Fruit fly (Drosophila melanogaster) whole organism, embryonic: ENCODE data around the gene CG13377.
A peak's percentile ranks its signal among the peaks of the same experiment; 100 is the strongest.

Source experiments
- Ada2b ChIP-seq: fragments of 200-800 bp; sonication (Bioruptor generic); IDR thresholded peaks from 2 replicates; pipeline ENCODE4 v1.3.6; 2022; ENCODE audit warnings: missing biosample characterization, missing genetic modification characterization
- Antp ChIP-seq: fragments of 200-800 bp; sonication (Bioruptor generic); optimal IDR thresholded peaks from 3 replicates; lab custom pipeline; 2016; ENCODE audit warnings: missing biosample characterization, missing genetic modification characterization
- CG10267 ChIP-seq: fragments of 200-800 bp; sonication (Bioruptor generic); optimal IDR thresholded peaks from 2 replicates; lab custom pipeline; 2018; ENCODE audit warnings: missing biosample characterization, mild to moderate bottlenecking, missing genetic modification characterization, moderate library complexity
- CG10979 ChIP-seq: fragments of 200-800 bp; sonication (Bioruptor generic); optimal IDR thresholded peaks from 2 replicates; lab custom pipeline; 2018; ENCODE audit warnings: missing biosample characterization, mild to moderate bottlenecking, missing genetic modification characterization, moderate library complexity
- CG11085 ChIP-seq: fragments of 200-800 bp; sonication (Bioruptor generic); IDR thresholded peaks from 2 replicates; pipeline ENCODE4 v1.3.6; 2022; ENCODE audit warnings: missing biosample characterization, missing genetic modification characterization
- CG13775 ChIP-seq: fragments of 200-800 bp; sonication (Bioruptor generic); optimal IDR thresholded peaks from 3 replicates; lab custom pipeline; 2017; ENCODE audit warnings: missing biosample characterization, mild to moderate bottlenecking, missing genetic modification characterization
- CG15514 ChIP-seq: fragments of 200-800 bp; sonication (Bioruptor generic); optimal IDR thresholded peaks from 3 replicates; lab custom pipeline; 2017; ENCODE audit warnings: missing biosample characterization, missing genetic modification characterization, mild to moderate bottlenecking, moderate library complexity, missing genetic modification reagents
- CG15601 ChIP-seq: fragments of 200-800 bp; sonication (Bioruptor generic); optimal IDR thresholded peaks from 3 replicates; lab custom pipeline; 2019; ENCODE audit warnings: missing biosample characterization, mild to moderate bottlenecking, missing genetic modification characterization, moderate library complexity
- CG17568 ChIP-seq: fragments of 200-800 bp; sonication (Bioruptor generic); optimal IDR thresholded peaks from 2 replicates; lab custom pipeline; 2018; ENCODE audit warnings: missing biosample characterization, mild to moderate bottlenecking, missing genetic modification characterization, moderate library complexity
- CG18262 ChIP-seq: fragments of 200-800 bp; optimal IDR thresholded peaks from 3 replicates; lab custom pipeline; 2019; ENCODE audit warnings: missing biosample characterization, mild to moderate bottlenecking, missing genetic modification characterization, moderate library complexity
- CG2678 ChIP-seq: fragments of 200-800 bp; sonication (Bioruptor generic); optimal IDR thresholded peaks from 3 replicates; lab custom pipeline; 2019; ENCODE audit warnings: missing biosample characterization, mild to moderate bottlenecking, missing genetic modification characterization, moderate library complexity
- CG30403 ChIP-seq: fragments of 200-800 bp; sonication (Bioruptor generic); optimal IDR thresholded peaks from 3 replicates; lab custom pipeline; 2016; ENCODE audit warnings: missing biosample characterization, missing genetic modification characterization
- CG33557 ChIP-seq: fragments of 200-800 bp; sonication (Bioruptor generic); optimal IDR thresholded peaks from 2 replicates; lab custom pipeline; 2019; ENCODE audit warnings: missing biosample characterization, mild to moderate bottlenecking, missing genetic modification characterization, moderate library complexity
- CG34422 ChIP-seq: fragments of 200-800 bp; sonication (Bioruptor generic); IDR thresholded peaks from 3 replicates; pipeline ENCODE4 v1.3.6; 2022; ENCODE audit warnings: missing biosample characterization, missing genetic modification characterization
- CG4820 ChIP-seq: fragments of 200-800 bp; sonication (Bioruptor generic); optimal IDR thresholded peaks from 3 replicates; lab custom pipeline; 2016; ENCODE audit warnings: missing biosample characterization, missing genetic modification characterization
- CG8924 ChIP-seq: fragments of 200-800 bp; optimal IDR thresholded peaks from 3 replicates; lab custom pipeline; 2019; ENCODE audit warnings: missing biosample characterization, mild to moderate bottlenecking, missing genetic modification characterization, moderate library complexity
- D19A ChIP-seq: fragments of 200-800 bp; optimal IDR thresholded peaks from 3 replicates; lab custom pipeline; 2019; ENCODE audit warnings: missing biosample characterization, mild to moderate bottlenecking, missing genetic modification characterization, moderate library complexity
- Dbx ChIP-seq: fragments of 200-800 bp; sonication (Bioruptor generic); IDR thresholded peaks from 3 replicates; pipeline ENCODE4 v1.3.6; 2022; ENCODE audit warnings: missing biosample characterization, missing genetic modification characterization
- Drgx ChIP-seq: fragments of 200-800 bp; sonication (Bioruptor generic); IDR thresholded peaks from 2 replicates; pipeline ENCODE4 v1.3.6; 2022; ENCODE audit warnings: missing biosample characterization, missing genetic modification characterization
- Fer1 ChIP-seq: fragments of 200-800 bp; sonication (Bioruptor generic); optimal IDR thresholded peaks from 2 replicates; lab custom pipeline; 2017; ENCODE audit warnings: missing biosample characterization, mild to moderate bottlenecking, missing genetic modification characterization
- Fer3 ChIP-seq: fragments of 200-800 bp; sonication (Bioruptor generic); optimal IDR thresholded peaks from 2 replicates; lab custom pipeline; 2018; ENCODE audit warnings: missing biosample characterization, mild to moderate bottlenecking, missing genetic modification characterization, moderate library complexity
- GATAe ChIP-seq: fragments of 200-800 bp; sonication (Bioruptor generic); conservative IDR thresholded peaks from 2 replicates; pipeline ENCODE4 v1.3.6; 2022; ENCODE audit warnings: missing biosample characterization, missing genetic modification characterization
- HLH3B ChIP-seq: fragments of 200-800 bp; sonication (Bioruptor generic); IDR thresholded peaks from 2 replicates; pipeline ENCODE4 v1.3.6; 2022; ENCODE audit warnings: missing biosample characterization, missing genetic modification characterization
- HmgD ChIP-seq: fragments of 200-800 bp; sonication (Bioruptor generic); optimal IDR thresholded peaks from 3 replicates; lab custom pipeline; 2016; ENCODE audit warnings: missing biosample characterization, missing genetic modification characterization
- Hsf ChIP-seq: fragments of 200-800 bp; sonication (Bioruptor generic); optimal IDR thresholded peaks from 3 replicates; lab custom pipeline; 2016; ENCODE audit warnings: missing biosample characterization, missing genetic modification characterization
- MTF-1 ChIP-seq: fragments of 200-800 bp; sonication (Bioruptor generic); optimal IDR thresholded peaks from 2 replicates; lab custom pipeline; 2018; ENCODE audit warnings: missing biosample characterization, mild to moderate bottlenecking, missing genetic modification characterization, borderline replicate concordance
- Max ChIP-seq: fragments of 200-800 bp; sonication (Bioruptor generic); optimal IDR thresholded peaks from 2 replicates; lab custom pipeline; 2016; ENCODE audit warnings: missing biosample characterization, mild to moderate bottlenecking, missing genetic modification characterization
- Oaz ChIP-seq: fragments of 200-800 bp; sonication (Bioruptor generic); IDR thresholded peaks from 2 replicates; pipeline ENCODE4 v1.3.6; 2022; ENCODE audit warnings: missing biosample characterization, missing genetic modification characterization
- Opbp ChIP-seq: fragments of 200-800 bp; sonication (Bioruptor generic); IDR thresholded peaks from 3 replicates; pipeline ENCODE4 v1.3.6; 2022; ENCODE audit warnings: missing biosample characterization, missing genetic modification characterization; ENCODE audit not compliant: partially characterized antibody
- Optix ChIP-seq: fragments of 200-800 bp; sonication (Bioruptor generic); IDR thresholded peaks from 3 replicates; pipeline ENCODE4 v1.3.6; 2022; ENCODE audit warnings: missing biosample characterization, missing genetic modification characterization
- Ravus ChIP-seq: fragments of 200-800 bp; sonication (Bioruptor generic); IDR thresholded peaks from 2 replicates; pipeline ENCODE4 v1.3.6; 2022; ENCODE audit warnings: missing biosample characterization, missing genetic modification characterization
- Taf1 ChIP-seq: fragments of 200-800 bp; sonication (Bioruptor generic); IDR thresholded peaks from 2 replicates; pipeline ENCODE4 v1.3.6; 2022; ENCODE audit warnings: missing biosample characterization, missing genetic modification characterization
- Usf ChIP-seq: fragments of 200-800 bp; sonication (Bioruptor generic); optimal IDR thresholded peaks from 2 replicates; lab custom pipeline; 2017; ENCODE audit warnings: missing genotype, missing biosample characterization, missing genetic modification characterization
- Xbp1 ChIP-seq: fragments of 200-800 bp; sonication (Bioruptor generic); optimal IDR thresholded peaks from 3 replicates; lab custom pipeline; 2016; ENCODE audit warnings: missing biosample characterization, mild to moderate bottlenecking, missing genetic modification characterization
- Xrp1 ChIP-seq: fragments of 200-800 bp; sonication (Bioruptor generic); IDR thresholded peaks from 2 replicates; pipeline ENCODE4 v1.3.6; 2022; ENCODE audit warnings: missing biosample characterization, missing genetic modification characterization
- abd-A ChIP-seq: fragments of 200-800 bp; sonication (Bioruptor generic); optimal IDR thresholded peaks from 3 replicates; lab custom pipeline; 2019; ENCODE audit warnings: missing biosample characterization, mild to moderate bottlenecking, missing genetic modification characterization, moderate library complexity
- az2 ChIP-seq: fragments of 200-800 bp; sonication (Bioruptor generic); optimal IDR thresholded peaks from 3 replicates; lab custom pipeline; 2016; ENCODE audit warnings: missing biosample characterization, missing genetic modification characterization
- ci ChIP-seq: fragments of 200-800 bp; sonication (Bioruptor generic); IDR thresholded peaks from 3 replicates; pipeline ENCODE4 v1.3.6; 2022; ENCODE audit warnings: missing biosample characterization, missing genetic modification characterization
- en ChIP-seq: fragments of 200-800 bp; sonication (Bioruptor generic); optimal IDR thresholded peaks from 2 replicates; lab custom pipeline; 2016; ENCODE audit warnings: missing biosample characterization, missing genetic modification characterization
- ftz-f1 ChIP-seq: fragments of 200-800 bp; sonication (Bioruptor generic); optimal IDR thresholded peaks from 2 replicates; lab custom pipeline; 2016; ENCODE audit warnings: missing biosample characterization, missing genetic modification characterization
- gcm2 ChIP-seq: fragments of 200-800 bp; sonication (Bioruptor generic); optimal IDR thresholded peaks from 2 replicates; lab custom pipeline; 2016; ENCODE audit warnings: missing biosample characterization, missing genetic modification characterization
- hkb ChIP-seq, 2 experiments: fragments of 200-800 bp in 1 of 2; fragments of >200 bp in 1 of 2; sonication (Bioruptor generic) in 1 of 2; IDR thresholded peaks in 1 of 2; optimal IDR thresholded peaks in 1 of 2; 2 replicates each; pipeline versions ENCODE4 v1.3.6 to Lab custom; 2017 to 2022; ENCODE audit warnings: missing biosample characterization in 1 of 2, missing genetic modification characterization in 1 of 2
- inv ChIP-seq: fragments of 200-800 bp; sonication (Bioruptor generic); IDR thresholded peaks from 2 replicates; pipeline ENCODE4 v1.3.6; 2022; ENCODE audit warnings: missing biosample characterization, missing genetic modification characterization; ENCODE audit not compliant: partially characterized antibody
- psq ChIP-seq: fragments of 200-800 bp; sonication (Bioruptor generic); optimal IDR thresholded peaks from 2 replicates; lab custom pipeline; 2017; ENCODE audit warnings: missing biosample characterization, missing genetic modification characterization
- ranshi ChIP-seq: fragments of 200-800 bp; sonication (Bioruptor generic); IDR thresholded peaks from 2 replicates; pipeline ENCODE4 v1.3.6; 2022; ENCODE audit warnings: missing biosample characterization, missing genetic modification characterization
- sima ChIP-seq: fragments of 200-800 bp; sonication (Bioruptor generic); optimal IDR thresholded peaks from 2 replicates; lab custom pipeline; 2016; ENCODE audit warnings: missing biosample characterization, missing genetic modification characterization
- sug ChIP-seq: fragments of 200-800 bp; optimal IDR thresholded peaks from 2 replicates; lab custom pipeline; 2019; ENCODE audit warnings: missing biosample characterization, mild to moderate bottlenecking, missing genetic modification characterization, moderate library complexity
- tap ChIP-seq: fragments of 200-800 bp; optimal IDR thresholded peaks from 3 replicates; lab custom pipeline; 2019; ENCODE audit warnings: missing biosample characterization, mild to moderate bottlenecking, missing genetic modification characterization, moderate library complexity
- tin ChIP-seq: fragments of 200-800 bp; sonication (Bioruptor generic); optimal IDR thresholded peaks from 3 replicates; lab custom pipeline; 2016; ENCODE audit warnings: missing biosample characterization, missing genetic modification characterization
- trem ChIP-seq: fragments of 200-800 bp; optimal IDR thresholded peaks from 3 replicates; lab custom pipeline; 2019; ENCODE audit warnings: missing biosample characterization, mild to moderate bottlenecking, missing genetic modification characterization, moderate library complexity

Gene CG13377

DNA sequence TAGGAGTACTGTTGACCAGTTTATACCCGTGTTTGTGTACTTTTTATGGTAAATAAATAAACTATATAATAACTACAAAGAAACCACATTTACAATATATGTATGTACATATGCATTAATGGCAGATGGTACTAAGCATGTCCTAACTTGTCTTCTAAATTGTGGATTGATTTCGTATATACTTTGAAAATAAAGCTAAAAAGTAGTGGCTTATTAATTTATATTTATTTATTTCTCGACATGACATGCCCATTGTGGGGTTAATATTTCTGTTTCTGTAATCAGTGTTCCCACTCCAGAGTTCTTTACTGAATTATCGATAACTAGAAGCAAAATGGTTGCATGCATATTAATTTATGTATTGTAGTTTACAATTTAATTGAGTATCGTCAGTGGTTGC lies 8.4 kb downstream of the CG13377 start, which contains the start of gene cin (continued):
- TF ChIP-seq ranshi: peak; percentile 34; the same call in 1 of the 2 replicates
- TF ChIP-seq Ada2b (GFP tag; lab: Robert Waterston, UW): peak; percentile 22; the same call in 1 of the 2 replicates
- TF ChIP-seq CG4820 (GFP tag; lab: Kevin White, UChicago): no peak
- TF ChIP-seq tin (GFP tag; lab: Kevin White, UChicago): peak; percentile 35
- peak; percentile 49 for TF ChIP-seq CG30403 (GFP tag; lab: Kevin White, UChicago)
- TF ChIP-seq CG17568 (GFP tag; lab: Kevin White, UChicago): no peak
- no peak for TF ChIP-seq tap (tag; lab: Kevin White, UChicago)
- peak; percentile 40 for TF ChIP-seq Fer1 (GFP tag; lab: Kevin White, UChicago)
- no peak for TF ChIP-seq hkb (optimal IDR thresholded peaks at IDR 0.05; lab: Kevin White, UChicago)
- 0 out of 2 replicates have a peak, but pooled peaks have one; percentile 33 for TF ChIP-seq hkb (GFP tag; IDR thresholded peaks at IDR 0.05; lab: Robert Waterston, UW)
- TF ChIP-seq CG8924 (tag; lab: Kevin White, UChicago): peak; percentile 51
- TF ChIP-seq CG33557 (GFP tag; lab: Kevin White, UChicago): peak; percentile 13
- no peak for TF ChIP-seq CG34422 (GFP tag; lab: Robert Waterston, UW)
- TF ChIP-seq en (GFP tag; lab: Kevin White, UChicago): no peak
- TF ChIP-seq ftz-f1 (GFP tag; lab: Kevin White, UChicago): no peak
- TF ChIP-seq Fer3 (tag; lab: Kevin White, UChicago): peak; percentile 48
- TF ChIP-seq inv (GFP tag; lab: Robert Waterston, UW): no peak
- peak; percentile 30 for TF ChIP-seq trem
- TF ChIP-seq Xbp1: peak; percentile 37
- 0 out of 3 replicates have a peak, but pooled peaks have one; percentile 26 for TF ChIP-seq Dbx (GFP tag; lab: Robert Waterston, UW)
- no peak for TF ChIP-seq psq (GFP tag; lab: Kevin White, UChicago)
- no peak for TF ChIP-seq CG15601 (tag; lab: Kevin White, UChicago)
- no peak for TF ChIP-seq HLH3B (GFP tag; lab: Robert Waterston, UW)
- peak; percentile 34 for TF ChIP-seq CG10267 (tag; lab: Kevin White, UChicago)
- no peak for TF ChIP-seq CG2678 (tag; lab: Kevin White, UChicago)
- TF ChIP-seq Xrp1 (GFP tag; lab: Robert Waterston, UW): peak; percentile 64; the same call in 1 of the 2 replicates
- no peak for TF ChIP-seq GATAe (GFP tag; lab: Robert Waterston, UW)
- peak; percentile 45 for TF ChIP-seq CG10979 (tag; lab: Kevin White, UChicago)
- peak; percentile 16 for TF ChIP-seq sug
- peak; percentile 24 for TF ChIP-seq Max (GFP tag; lab: Kevin White, UChicago)
- no peak for TF ChIP-seq abd-A (tag; lab: Kevin White, UChicago)
- no peak for TF ChIP-seq Oaz
- no peak for TF ChIP-seq sima (GFP tag; lab: Kevin White, UChicago)
- TF ChIP-seq CG11085: no peak
- 0 out of 2 replicates have a peak, but pooled peaks have one; percentile 26 for TF ChIP-seq Drgx (GFP tag; lab: Robert Waterston, UW)
- peak; percentile 22 for TF ChIP-seq Hsf (GFP tag; lab: Kevin White, UChicago)
- no peak for TF ChIP-seq MTF-1 (GFP tag; lab: Kevin White, UChicago)
- no peak for TF ChIP-seq gcm2 (GFP tag; lab: Kevin White, UChicago)
- TF ChIP-seq CG15514 (GFP tag; lab: Kevin White, UChicago): peak; percentile 30
- TF ChIP-seq Optix (GFP tag; lab: Robert Waterston, UW): no peak
- no peak for TF ChIP-seq Ravus (GFP tag; lab: Robert Waterston, UW)
- TF ChIP-seq CG13775: peak; percentile 39
- no peak for TF ChIP-seq Taf1 (GFP tag; lab: Robert Waterston, UW)
- TF ChIP-seq az2: peak; percentile 31
- TF ChIP-seq CG18262 (tag; lab: Kevin White, UChicago): peak; percentile 75
- peak; percentile 30 for TF ChIP-seq Usf (GFP tag; lab: Kevin White, UChicago)
- TF ChIP-seq Antp (GFP tag; lab: Kevin White, UChicago): no peak
- TF ChIP-seq HmgD (GFP tag; lab: Kevin White, UChicago): no peak
- no peak for TF ChIP-seq Opbp (GFP tag; lab: Robert Waterston, UW)
- TF ChIP-seq ci (GFP tag; lab: Robert Waterston, UW): no peak
- TF ChIP-seq D19A (tag; lab: Kevin White, UChicago): peak; percentile 5
